Fruit fly (Drosophila melanogaster) Kc167 (cell line): ENCODE results near the gene Naa60.

Experiments
- Myc ChIP-seq: fragments of >200 bp; optimal IDR thresholded peaks from 2 replicates; lab custom pipeline; 2017; ENCODE audit warnings: missing external identifiers
- Sin3A ChIP-seq: fragments of >200 bp; optimal IDR thresholded peaks from 2 replicates; lab custom pipeline; 2018; ENCODE audit warnings: missing external identifiers
- h ChIP-seq: fragments of >200 bp; optimal IDR thresholded peaks from 3 replicates; lab custom pipeline; 2018; ENCODE audit warnings: missing external identifiers
- insv ChIP-seq: fragments of >200 bp; optimal IDR thresholded peaks from 3 replicates; lab custom pipeline; 2018; ENCODE audit warnings: missing external identifiers
- psq ChIP-seq: fragments of >200 bp; optimal IDR thresholded peaks from 2 replicates; lab custom pipeline; 2017; ENCODE audit warnings: missing external identifiers
- ttk ChIP-seq: sonication (Bioruptor generic); optimal IDR thresholded peaks from 2 replicates; lab custom pipeline; 2017; ENCODE audit warnings: missing external identifiers

DNA sequence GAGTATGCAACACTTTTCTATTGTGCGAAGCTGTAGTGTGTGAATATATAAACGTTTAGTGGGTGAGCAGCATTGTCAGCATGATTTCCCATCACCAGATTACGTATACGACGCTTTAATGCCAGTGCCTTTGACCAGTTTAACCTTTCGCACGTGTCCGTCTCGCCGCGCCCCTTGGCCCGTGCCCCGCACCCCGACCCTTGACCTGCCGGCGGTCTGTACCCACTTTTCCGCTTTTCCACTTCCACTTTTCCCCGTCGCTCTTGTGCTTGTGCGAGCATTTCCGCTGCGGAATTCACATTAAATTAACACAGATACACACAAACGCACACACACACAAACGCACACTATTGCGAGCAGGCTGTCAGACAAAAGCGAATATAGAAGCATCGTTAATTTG, 49.0 kb downstream of the Naa60 start:
- TF ChIP-seq psq (lab: Kevin White, UChicago) = no peak
- no peak for TF ChIP-seq h (lab: Kevin White, UChicago)
- TF ChIP-seq Myc (lab: Kevin White, UChicago) = no peak
- no peak for TF ChIP-seq insv (lab: Kevin White, UChicago)
- no peak for TF ChIP-seq Sin3A
- no peak for TF ChIP-seq ttk (lab: Kevin White, UChicago)
